Fruit fly (Drosophila melanogaster): Measurements from ENCODE around the gene CG33189.
A peak's percentile ranks its signal among the peaks of the same experiment; 100 is the strongest.

CG33189 gene

dm6 chr3R:8794384-8794783 is 13.8 kb upstream of the CG33189 start, which contains the start of gene Ir85a:
Ir85a (plus strand) TSS chr3R:8794684.
- TF ChIP-seq Sox15 (GFP tag; optimal IDR thresholded peaks at IDR 0.05) (no peak), CG31627 (GFP tag; optimal IDR thresholded peaks at IDR 0.05) (no peak), Ets21C (GFP tag; optimal IDR thresholded peaks at IDR 0.05) (no peak), fd59A (GFP tag; optimal IDR thresholded peaks at IDR 0.05) (no peak), topi (GFP tag; optimal IDR thresholded peaks at IDR 0.05) (no peak), spab (GFP tag; optimal IDR thresholded peaks at IDR 0.05) (no peak), CG11294 (GFP tag; IDR thresholded peaks at IDR 0.05) (no peak), CG1621 (tag; optimal IDR thresholded peaks at IDR 0.05) (no peak), CG8319 (GFP tag; optimal IDR thresholded peaks at IDR 0.05) (no peak), Eip93F (GFP tag; optimal IDR thresholded peaks at IDR 0.05) (no peak), esn (GFP tag; optimal IDR thresholded peaks at IDR 0.05) (no peak), lz (GFP tag; optimal IDR thresholded peaks at IDR 0.05) (no peak), cyc (GFP tag; optimal IDR thresholded peaks at IDR 0.05) (no peak), Smox (GFP tag; optimal IDR thresholded peaks at IDR 0.05) (no peak), CG3919 (GFP tag; optimal IDR thresholded peaks at IDR 0.05) (no peak), fkh (GFP tag; optimal IDR thresholded peaks at IDR 0.05) (no peak), Eip78C (GFP tag) (no peak), svp (GFP tag) (no peak), Met (GFP tag; optimal IDR thresholded peaks at IDR 0.05) (no peak)

- TF ChIP-seq Eip78C (GFP tag) (peak; percentile 53), CG15336 (GFP tag; IDR thresholded peaks at IDR 0.05) (no peak), CG11902 (GFP tag; optimal IDR thresholded peaks at IDR 0.05) (no peak)
Observed at dm6 chr3R:8793726-8794125, 13.1 kb upstream of the CG33189 start.

- TF ChIP-seq Eip93F (GFP tag; optimal IDR thresholded peaks at IDR 0.05) (no peak), CG6276 (GFP tag; optimal IDR thresholded peaks at IDR 0.05) (peak; percentile 80), CG11294 (GFP tag; IDR thresholded peaks at IDR 0.05) (no peak), CG8632 (GFP tag; optimal IDR thresholded peaks at IDR 0.05) (no peak), topi (GFP tag; optimal IDR thresholded peaks at IDR 0.05) (no peak), Gug (GFP tag; IDR thresholded peaks at IDR 0.05) (no peak), dsx (GFP tag; optimal IDR thresholded peaks at IDR 0.05; ENCODE audit: poor library complexity, severe bottlenecking) (peak; percentile 60), ss (GFP tag; optimal IDR thresholded peaks at IDR 0.05) (peak; percentile 48 to 87), CG6163 (GFP tag; IDR thresholded peaks at IDR 0.05) (peak; percentile 71; the same call in 2 of the 3 replicates), CG8119 (GFP tag; IDR thresholded peaks at IDR 0.05) (peak; percentile 80), Hr38 (GFP tag; optimal IDR thresholded peaks at IDR 0.05) (no peak), CG6854 (GFP tag; optimal IDR thresholded peaks at IDR 0.05) (peak; percentile 82), CG3919 (GFP tag; optimal IDR thresholded peaks at IDR 0.05) (peak; percentile 71), pdm3 (GFP tag; optimal IDR thresholded peaks at IDR 0.05) (peak; percentile 31), eg (GFP tag; IDR thresholded peaks at IDR 0.05) (peak; percentile 73; the same call in 2 of the 3 replicates), CG4318 (GFP tag; optimal IDR thresholded peaks at IDR 0.05) (no peak), esn (GFP tag; optimal IDR thresholded peaks at IDR 0.05) (no peak), net (GFP tag; optimal IDR thresholded peaks at IDR 0.05) (peak; percentile 57), Blimp-1 (GFP tag; optimal IDR thresholded peaks at IDR 0.05) (peak; percentile 94), CG6808 (GFP tag; optimal IDR thresholded peaks at IDR 0.05) (peak; percentile 86), cyc (GFP tag; optimal IDR thresholded peaks at IDR 0.05) (no peak), CG3032 (tag; optimal IDR thresholded peaks at IDR 0.05) (peak; percentile 43), spab (GFP tag; optimal IDR thresholded peaks at IDR 0.05) (peak; percentile 65), CG32006 (GFP tag; optimal IDR thresholded peaks at IDR 0.05) (peak; percentile 37), CG10669 (GFP tag; optimal IDR thresholded peaks at IDR 0.05) (peak; percentile 27), CG16779 (tag; optimal IDR thresholded peaks at IDR 0.05) (peak; percentile 63), Eip78C (GFP tag) (peak; percentile 70), CG9139 (GFP tag; optimal IDR thresholded peaks at IDR 0.05) (peak; percentile 81), Ets96B (tag; optimal IDR thresholded peaks at IDR 0.05) (peak; percentile 45), CG11902 (GFP tag; optimal IDR thresholded peaks at IDR 0.05) (no peak), Lpt (GFP tag; optimal IDR thresholded peaks at IDR 0.05) (peak; percentile 74), Ets21C (GFP tag; optimal IDR thresholded peaks at IDR 0.05) (no peak), Eip75B (GFP tag; optimal IDR thresholded peaks at IDR 0.05) (peak; percentile 14), CG31627 (GFP tag; optimal IDR thresholded peaks at IDR 0.05) (no peak), Sox102F (GFP tag; optimal IDR thresholded peaks at IDR 0.05) (peak; percentile 37), CG15336 (GFP tag; IDR thresholded peaks at IDR 0.05) (peak; percentile 71)
Observed at dm6 chr3R:8792463-8793175, 12.0 kb upstream of the CG33189 start.

Measured in whole organism, prepupa.